Fruit fly (Drosophila melanogaster): ENCODE measurements around the gene Chchd2.

- no peak for TF ChIP-seq ttk (optimal IDR thresholded peaks at IDR 0.05)
- TF ChIP-seq psq (optimal IDR thresholded peaks at IDR 0.05) = no peak
- no peak for TF ChIP-seq Myc (optimal IDR thresholded peaks at IDR 0.05)
- TF ChIP-seq h (optimal IDR thresholded peaks at IDR 0.05) = no peak
- TF ChIP-seq Sin3A (optimal IDR thresholded peaks at IDR 0.05) = no peak
These were observed 38.7 kb downstream of the Chchd2 start for dm6 chrX:17187495-17187894.
